Worm (Caenorhabditis elegans): ENCODE data around the gene Y40H7A.10.

- TF ChIP-seq ceh-9 (tag; optimal IDR thresholded peaks at IDR 0.05), result no peak
- TF ChIP-seq ZK546.5 (tag; optimal IDR thresholded peaks at IDR 0.05), result no peak
- TF ChIP-seq R02D3.7 (tag; optimal IDR thresholded peaks at IDR 0.05), result no peak
- TF ChIP-seq mdl-1 (tag; optimal IDR thresholded peaks at IDR 0.05), result no peak
- TF ChIP-seq pqm-1 (tag; optimal IDR thresholded peaks at IDR 0.05), result no peak
- no peak for TF ChIP-seq elt-2 (tag; optimal IDR thresholded peaks at IDR 0.05)
- no peak for TF ChIP-seq egl-27 (tag; optimal IDR thresholded peaks at IDR 0.05)
- TF ChIP-seq nhr-237 (tag; optimal IDR thresholded peaks at IDR 0.05), result no peak
Observed at ce11 chrIV:15220253-15220652, 4.9 kb upstream of the Y40H7A.10 start, which contains the start of gene Y40H7A.11.

Data from whole organism, L3 larva.